Worm (Caenorhabditis elegans) whole organism, L4 larva: ENCODE results near the gene nhr-50.

Experiments used
- ceh-20 ChIP-seq: fragments of 200-800 bp; sonication (Bioruptor generic); IDR thresholded peaks from 2 replicates; pipeline ENCODE4 v1.3.6; 2022; ENCODE audit warnings: missing genetic modification reagents, missing genetic modification characterization, missing compliant biosample characterization
- ctbp-1 ChIP-seq: fragments of 200-800 bp; sonication (Bioruptor generic); IDR thresholded peaks from 2 replicates; pipeline ENCODE4 v1.3.6; 2022; ENCODE audit warnings: missing genetic modification reagents, missing genetic modification characterization, missing compliant biosample characterization
- daf-16 ChIP-seq, 3 experiments: sonication (generic microtip); optimal IDR thresholded peaks; 2 replicates each; lab custom pipeline; 2016 to 2017; ENCODE audit warnings: missing genetic modification characterization in 3 of 3, missing genetic modification reagents in 3 of 3, mild to moderate bottlenecking in 2 of 3, missing compliant biosample characterization in 2 of 3, missing biosample characterization in 1 of 3, moderate library complexity in 1 of 3
- fkh-10 ChIP-seq: fragments of 150-350 bp; optimal IDR thresholded peaks from 2 replicates; lab custom pipeline; 2014; ENCODE audit warnings: missing biosample characterization, missing genetic modification reagents, missing genetic modification characterization
- fos-1 ChIP-seq: fragments of 150-350 bp; optimal IDR thresholded peaks from 2 replicates; lab custom pipeline; 2014; ENCODE audit warnings: missing biosample characterization, missing genetic modification characterization
- gei-8 ChIP-seq: fragments of 200-800 bp; sonication (Bioruptor generic); optimal IDR thresholded peaks from 2 replicates; lab custom pipeline; 2018; ENCODE audit warnings: mild to moderate bottlenecking, missing genetic modification characterization, missing compliant biosample characterization
- lin-1 ChIP-seq: fragments of 200-800 bp; sonication (Bioruptor generic); IDR thresholded peaks from 2 replicates; pipeline ENCODE4 v1.3.6; 2022; ENCODE audit warnings: missing genetic modification reagents, missing genetic modification characterization, missing compliant biosample characterization
- lin-15B ChIP-seq: fragments of 150-350 bp; sonication (generic microtip); optimal IDR thresholded peaks from 3 replicates; lab custom pipeline; 2014; ENCODE audit warnings: missing biosample characterization, missing genetic modification characterization
- lsy-2 ChIP-seq, 2 experiments: fragments of 150-350 bp in 1 of 2; sonication (generic microtip) in 1 of 2; optimal IDR thresholded peaks; 2 replicates each; lab custom pipeline; 2014 to 2017; ENCODE audit warnings: missing biosample characterization in 2 of 2, missing genetic modification characterization in 2 of 2
- nhr-77 ChIP-seq: fragments of 150-350 bp; optimal IDR thresholded peaks from 2 replicates; lab custom pipeline; 2014; ENCODE audit warnings: missing biosample characterization, missing genetic modification characterization
- unc-39 ChIP-seq: sonication (generic microtip); optimal IDR thresholded peaks from 2 replicates; lab custom pipeline; 2017; ENCODE audit warnings: missing biosample characterization, missing genetic modification characterization

ce11 chrV:16045837-16046236 lies 45.4 kb upstream of the nhr-50 start, which contains the start of gene T10C6.15:
- TF ChIP-seq unc-39 (no peak), lin-15B (tag; lab: Kevin White, UChicago) (no peak), gei-8 (GFP tag; lab: Kevin White, UChicago) (no peak), daf-16 (GFP tag; optimal IDR thresholded peaks at IDR 0.05; lab: Kevin White, UChicago) (peak in 1 of 2 experiments; percentile 91), daf-16 (tag; optimal IDR thresholded peaks at IDR 0.05; lab: Kevin White, UChicago) (peak; percentile 100), ctbp-1 (GFP tag; lab: Robert Waterston, UW) (no peak), fos-1 (tag; lab: Kevin White, UChicago) (no peak), lin-1 (peak; percentile 83), ceh-20 (GFP tag; lab: Robert Waterston, UW) (no peak), nhr-77 (peak; percentile 58), fkh-10 (GFP tag; lab: Kevin White, UChicago) (no peak), lsy-2 (tag; optimal IDR thresholded peaks at IDR 0.05; lab: Kevin White, UChicago) (no peak)
